Fruit fly (Drosophila melanogaster): ENCODE data around the gene Fur1.
A peak's percentile ranks its signal among the peaks of the same experiment; 100 is the strongest.

Fur1 gene

dm6 chr3R:25489116-25489515 is 16.3 kb upstream of the Fur1 start (continued):
- TF ChIP-seq yki (optimal IDR thresholded peaks at IDR 0.05) (no peak), CG12744 (GFP tag; optimal IDR thresholded peaks at IDR 0.05) (no peak), CG7987 (GFP tag; optimal IDR thresholded peaks at IDR 0.05) (peak; percentile 53), Six4 (GFP tag; optimal IDR thresholded peaks at IDR 0.05) (peak; percentile 54), CG1233 (GFP tag; optimal IDR thresholded peaks at IDR 0.05) (peak; percentile 8), Taf1 (GFP tag; IDR thresholded peaks at IDR 0.05) (no peak), Chrac-16 (GFP tag; optimal IDR thresholded peaks at IDR 0.05) (peak; percentile 34), CG2199 (GFP tag; IDR thresholded peaks at IDR 0.05) (0 out of 3 replicates have a peak, but pooled peaks have one; percentile 26), HLH3B (GFP tag; IDR thresholded peaks at IDR 0.05) (peak; percentile 52; the same call in 1 of the 2 replicates), CG4424 (GFP tag; optimal IDR thresholded peaks at IDR 0.05) (peak; percentile 42), Lim3 (GFP tag; IDR thresholded peaks at IDR 0.05) (no peak), Xrp1 (GFP tag; IDR thresholded peaks at IDR 0.05) (peak; percentile 84), CG6854 (GFP tag; optimal IDR thresholded peaks at IDR 0.05) (no peak), Nf-YB (GFP tag; optimal IDR thresholded peaks at IDR 0.05) (peak; percentile 22), CG7839 (tag; optimal IDR thresholded peaks at IDR 0.05) (peak; percentile 77), gce (GFP tag; IDR thresholded peaks at IDR 0.05) (no peak), tap (tag; optimal IDR thresholded peaks at IDR 0.05) (peak; percentile 34), NFAT (GFP tag; IDR thresholded peaks at IDR 0.05) (no peak), dimm (GFP tag; IDR thresholded peaks at IDR 0.05) (no peak), CG15479 (GFP tag; optimal IDR thresholded peaks at IDR 0.05) (no peak), CG6813 (GFP tag; optimal IDR thresholded peaks at IDR 0.05) (no peak), fd3F (GFP tag; optimal IDR thresholded peaks at IDR 0.05) (no peak), CG33557 (GFP tag; optimal IDR thresholded peaks at IDR 0.05) (no peak), Fer1 (GFP tag; optimal IDR thresholded peaks at IDR 0.05) (peak; percentile 60), Doc2 (GFP tag; IDR thresholded peaks at IDR 0.05) (no peak), vvl (GFP tag; IDR thresholded peaks at IDR 0.05) (peak; percentile 71), ewg (GFP tag; optimal IDR thresholded peaks at IDR 0.05) (no peak), nerfin-2 (GFP tag; IDR thresholded peaks at IDR 0.05; ENCODE audit: partially characterized antibody) (no peak), mirr (GFP tag; optimal IDR thresholded peaks at IDR 0.05) (peak; percentile 16), CkIIα-i1 (GFP tag; IDR thresholded peaks at IDR 0.05) (no peak), Abd-B (GFP tag; optimal IDR thresholded peaks at IDR 0.05) (peak; percentile 51), CG11696 (GFP tag; IDR thresholded peaks at IDR 0.05) (0 out of 2 replicates have a peak, but pooled peaks have one; percentile 15), CG9437 (GFP tag; optimal IDR thresholded peaks at IDR 0.05) (no peak), CG8765 (GFP tag; IDR thresholded peaks at IDR 0.05) (no peak), oc (tag; optimal IDR thresholded peaks at IDR 0.05) (no peak), Rfx (GFP tag; IDR thresholded peaks at IDR 0.05) (peak; percentile 65; the same call in 1 of the 2 replicates), Gug (GFP tag; IDR thresholded peaks at IDR 0.05) (peak; percentile 28; the same call in 1 of the 4 replicates), psq (GFP tag; optimal IDR thresholded peaks at IDR 0.05) (no peak), CG31365 (tag; optimal IDR thresholded peaks at IDR 0.05) (no peak), Oaz (GFP tag; IDR thresholded peaks at IDR 0.05) (no peak), pros (GFP tag; optimal IDR thresholded peaks at IDR 0.05) (no peak), Optix (GFP tag; IDR thresholded peaks at IDR 0.05) (no peak), gcm2 (GFP tag; optimal IDR thresholded peaks at IDR 0.05) (no peak), slbo (GFP tag; IDR thresholded peaks at IDR 0.05) (peak; percentile 24; the same call in 1 of the 2 replicates), zen (tag; optimal IDR thresholded peaks at IDR 0.05) (peak; percentile 19), Sox100B (GFP tag; optimal IDR thresholded peaks at IDR 0.05) (peak; percentile 79), Lpt (GFP tag; optimal IDR thresholded peaks at IDR 0.05) (no peak), chn (GFP tag; optimal IDR thresholded peaks at IDR 0.05) (no peak), CG17359 (tag; optimal IDR thresholded peaks at IDR 0.05) (peak; percentile 76), dpn (GFP tag; optimal IDR thresholded peaks at IDR 0.05) (peak in 1 of 2 experiments; percentile 37), HmgD (GFP tag; optimal IDR thresholded peaks at IDR 0.05) (no peak), CG10147 (GFP tag; optimal IDR thresholded peaks at IDR 0.05) (peak; percentile 33)
